Worm (Caenorhabditis elegans) whole organism, L1 larva: ENCODE results near the gene F01E11.3.
A peak's percentile ranks its signal among the peaks of the same experiment; 100 is the strongest.

Source experiments
- ama-1 ChIP-seq: fragments of 150-350 bp; optimal IDR thresholded peaks from 2 replicates; lab custom pipeline; 2014
- ceh-8 ChIP-seq: fragments of 200-800 bp; sonication (Bioruptor generic); optimal IDR thresholded peaks from 2 replicates; lab custom pipeline; 2018; ENCODE audit warnings: mild to moderate bottlenecking, missing genetic modification characterization, moderate library complexity, missing compliant biosample characterization
- ces-1 ChIP-seq: fragments of 150-350 bp; optimal IDR thresholded peaks from 2 replicates; lab custom pipeline; 2014; ENCODE audit warnings: missing biosample characterization, missing genetic modification reagents, missing genetic modification characterization
- jun-1 ChIP-seq: fragments of 150-350 bp; optimal IDR thresholded peaks from 2 replicates; lab custom pipeline; 2014; ENCODE audit warnings: missing biosample characterization, missing genetic modification reagents, missing genetic modification characterization
- nhr-12 ChIP-seq: sonication (generic microtip); optimal IDR thresholded peaks from 2 replicates; lab custom pipeline; 2017; ENCODE audit warnings: missing biosample characterization, missing genetic modification characterization
- nhr-237 ChIP-seq: fragments of 150-350 bp; optimal IDR thresholded peaks from 2 replicates; lab custom pipeline; 2014; ENCODE audit warnings: missing biosample characterization, missing genetic modification characterization
- nhr-84 ChIP-seq: sonication (generic microtip); optimal IDR thresholded peaks from 2 replicates; lab custom pipeline; 2017; ENCODE audit warnings: missing biosample characterization, missing genetic modification characterization
- nhr-90 ChIP-seq: sonication (generic microtip); optimal IDR thresholded peaks from 2 replicates; lab custom pipeline; 2016; ENCODE audit warnings: mild to moderate bottlenecking, missing genetic modification characterization, missing compliant biosample characterization; ENCODE audit not compliant: poor library complexity
- pag-3 ChIP-seq: sonication (generic microtip); optimal IDR thresholded peaks from 2 replicates; lab custom pipeline; 2017; ENCODE audit warnings: missing genetic modification characterization, mild to moderate bottlenecking, missing compliant biosample characterization, antibody characterized with exemption, borderline replicate concordance; ENCODE audit not compliant: insufficient read depth
- tbx-2 ChIP-seq: sonication (generic microtip); optimal IDR thresholded peaks from 2 replicates; lab custom pipeline; 2016; ENCODE audit warnings: missing genetic modification characterization, missing compliant biosample characterization
- unc-130 ChIP-seq: fragments of 150-350 bp; optimal IDR thresholded peaks from 2 replicates; lab custom pipeline; 2017; ENCODE audit warnings: missing biosample characterization, missing genetic modification characterization, inconsistent platforms
- unc-86 ChIP-seq: sonication (generic microtip); optimal IDR thresholded peaks from 2 replicates; lab custom pipeline; 2016; ENCODE audit warnings: missing genetic modification characterization, missing compliant biosample characterization
- vab-15 ChIP-seq: sonication (generic microtip); optimal IDR thresholded peaks from 2 replicates; lab custom pipeline; 2017; ENCODE audit warnings: missing genotype, mild to moderate bottlenecking, missing genetic modification characterization, missing compliant biosample characterization
- ztf-4 ChIP-seq: fragments of 150-350 bp; optimal IDR thresholded peaks from 2 replicates; lab custom pipeline; 2014; ENCODE audit warnings: missing biosample characterization, missing genetic modification characterization

- TF ChIP-seq nhr-84 (no peak), unc-86 (tag; lab: Kevin White, UChicago) (peak; percentile 29), tbx-2 (peak; percentile 42), ama-1 (no peak), jun-1 (tag; lab: Kevin White, UChicago) (no peak), nhr-12 (no peak), ceh-8 (no peak), vab-15 (no peak), ztf-4 (tag; lab: Kevin White, UChicago) (no peak), nhr-237 (tag; lab: Kevin White, UChicago) (no peak), nhr-90 (tag; lab: Kevin White, UChicago) (no peak), unc-130 (tag; lab: Kevin White, UChicago) (no peak), pag-3 (no peak), ces-1 (GFP tag; lab: Kevin White, UChicago) (no peak)
These were observed 32.7 kb upstream of the F01E11.3 start for ce11 chrX:6934453-6934852.
